Worm (Caenorhabditis elegans): Measurements from ENCODE around the gene R04E5.8.

Gene R04E5.8

DNA sequence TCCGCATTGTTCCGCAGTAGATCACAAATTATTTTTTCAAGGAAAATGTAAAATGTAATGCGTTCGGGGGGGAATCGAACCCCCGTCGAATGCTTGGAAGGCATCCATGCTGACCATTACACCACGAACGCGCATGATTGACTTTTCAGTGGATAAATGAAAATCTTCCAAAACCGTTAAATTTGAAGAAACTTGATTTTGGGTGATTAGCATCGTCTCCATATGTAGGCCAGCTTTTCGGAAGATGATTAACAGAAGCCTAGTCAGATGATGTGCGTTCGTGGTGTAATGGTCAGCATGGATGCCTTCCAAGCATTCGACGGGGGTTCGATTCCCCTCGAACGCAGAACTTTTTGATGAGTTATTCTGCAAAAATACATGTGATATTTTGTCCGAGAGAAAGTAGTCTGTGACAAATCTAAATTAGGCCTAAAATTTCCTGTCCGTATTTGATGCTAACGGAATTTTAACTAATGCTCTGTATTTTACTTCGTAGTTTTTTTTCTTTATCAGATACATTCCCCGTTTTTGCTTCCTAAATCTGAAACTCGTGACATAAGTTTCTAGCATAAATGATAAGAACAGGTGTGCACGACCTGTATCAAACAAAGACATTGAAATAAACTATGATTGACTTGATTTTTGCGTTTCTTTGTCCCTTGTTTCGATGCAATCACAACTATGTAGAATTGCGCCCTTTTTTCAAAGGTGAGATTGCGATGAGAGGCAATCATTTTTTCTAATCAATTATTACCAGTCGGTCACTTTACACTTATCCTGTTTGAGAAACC lies 40.7 kb upstream of the R04E5.8 start, which contains the start of gene C28G1.10 (continued):
- TF ChIP-seq nfyb-1 (GFP tag; IDR thresholded peaks at IDR 0.05) (peak; percentile 53; the same call in 1 of the 2 replicates), bed-1 (GFP tag; IDR thresholded peaks at IDR 0.05) (peak; percentile 81; the same call in 1 of the 2 replicates), unc-130 (GFP tag; optimal IDR thresholded peaks at IDR 0.05) (no peak), egl-44 (GFP tag; IDR thresholded peaks at IDR 0.05) (peak; percentile 62; the same call in 1 of the 2 replicates), let-526 (GFP tag; IDR thresholded peaks at IDR 0.05) (no peak), lin-40 (tag; optimal IDR thresholded peaks at IDR 0.05) (peak; percentile 23), mes-4 (tag; optimal IDR thresholded peaks at IDR 0.05) (no peak), akir-1 (GFP tag; optimal IDR thresholded peaks at IDR 0.05) (no peak), ceh-40 (GFP tag; IDR thresholded peaks at IDR 0.05) (peak; percentile 49; the same call in 1 of the 2 replicates), madf-8 (GFP tag; conservative IDR thresholded peaks at IDR 0.05) (no peak), sdz-38 (tag; optimal IDR thresholded peaks at IDR 0.05) (no peak), zim-3 (tag; optimal IDR thresholded peaks at IDR 0.05) (peak; percentile 45), K11D2.4 (GFP tag; IDR thresholded peaks at IDR 0.05) (no peak), attf-5 (GFP tag; optimal IDR thresholded peaks at IDR 0.05) (peak; percentile 25), Y53F4B.3 (GFP tag; IDR thresholded peaks at IDR 0.05) (peak; percentile 29), lin-26 (GFP tag; IDR thresholded peaks at IDR 0.05) (peak; percentile 89), snpc-1.1 (tag; optimal IDR thresholded peaks at IDR 0.05; ENCODE audit: insufficient read depth) (no peak), F55B11.4 (tag; optimal IDR thresholded peaks at IDR 0.05; ENCODE audit: borderline replicate concordance, insufficient read depth) (no peak), Y56A3A.18 (GFP tag; IDR thresholded peaks at IDR 0.05) (peak; percentile 40), zfh-2 (GFP tag; conservative IDR thresholded peaks at IDR 0.05) (no peak), snpc-4 (GFP tag; optimal IDR thresholded peaks at IDR 0.05) (peak; percentile 53), snpc-4 (tag; optimal IDR thresholded peaks at IDR 0.05) (peak in 1 of 4 experiments; percentile 61), rcor-1 (GFP tag; IDR thresholded peaks at IDR 0.05) (no peak), nhr-179 (tag; optimal IDR thresholded peaks at IDR 0.05) (no peak), ccch-3 (GFP tag; optimal IDR thresholded peaks at IDR 0.05) (no peak), F49E8.2 (tag; optimal IDR thresholded peaks at IDR 0.05; ENCODE audit: insufficient read depth) (no peak), snpc-3.4 (tag; optimal IDR thresholded peaks at IDR 0.05) (peak; percentile 49), attf-6 (GFP tag; IDR thresholded peaks at IDR 0.05) (peak; percentile 69), snpc-1.3 (tag; optimal IDR thresholded peaks at IDR 0.05; ENCODE audit: insufficient read depth) (peak; percentile 50), F39B2.1 (GFP tag; IDR thresholded peaks at IDR 0.05) (no peak), nhr-80 (tag; optimal IDR thresholded peaks at IDR 0.05) (peak; percentile 61), ceh-58 (GFP tag; IDR thresholded peaks at IDR 0.05) (no peak), B0336.3 (GFP tag; IDR thresholded peaks at IDR 0.05) (no peak), cebp-1 (GFP tag; IDR thresholded peaks at IDR 0.05) (peak; percentile 15; the same call in 1 of the 2 replicates), cebp-1 (tag; optimal IDR thresholded peaks at IDR 0.05) (no peak), egrh-3 (GFP tag; IDR thresholded peaks at IDR 0.05) (no peak), lir-1 (GFP tag; conservative IDR thresholded peaks at IDR 0.05) (no peak), ZK185.1 (tag; optimal IDR thresholded peaks at IDR 0.05; ENCODE audit: poor library complexity, severe bottlenecking) (no peak), ceh-91 (GFP tag; IDR thresholded peaks at IDR 0.05) (no peak), mxl-1 (tag; optimal IDR thresholded peaks at IDR 0.05) (peak; percentile 36), let-607 (tag; optimal IDR thresholded peaks at IDR 0.05) (no peak), T07F8.4 (tag; optimal IDR thresholded peaks at IDR 0.05) (peak; percentile 27), ceh-79 (tag; optimal IDR thresholded peaks at IDR 0.05) (no peak), lsy-27 (tag; optimal IDR thresholded peaks at IDR 0.05; ENCODE audit: borderline replicate concordance, insufficient read depth) (no peak), C06A6.2 (GFP tag; conservative IDR thresholded peaks at IDR 0.05) (no peak; the same call in 1 of the 2 replicates), nfya-1 (tag; optimal IDR thresholded peaks at IDR 0.05; ENCODE audit: borderline replicate concordance, insufficient read depth) (no peak)

Data from whole organism, young adult.